Worm (Caenorhabditis elegans): ENCODE results near the gene dhgd-1.
A peak's percentile ranks its signal among the peaks of the same experiment; 100 is the strongest.

The dhgd-1 gene

ce11 chrII:11547254-11547687 lies 4.6 kb downstream of the dhgd-1 start, which contains the start of gene F54D5.7 (continued):
- TF ChIP-seq unc-130 (GFP tag; optimal IDR thresholded peaks at IDR 0.05) (no peak), pha-4 (GFP tag; IDR thresholded peaks at IDR 0.05) (peak; percentile 66; the same call in 1 of the 2 replicates), pha-4 (tag; optimal IDR thresholded peaks at IDR 0.05) (no peak), snpc-4 (tag; optimal IDR thresholded peaks at IDR 0.05) (no peak), gei-8 (GFP tag; optimal IDR thresholded peaks at IDR 0.05) (peak; percentile 12), lin-15B (tag; optimal IDR thresholded peaks at IDR 0.05) (no peak), mep-1 (tag; optimal IDR thresholded peaks at IDR 0.05) (peak; percentile 77), nhr-48 (tag; optimal IDR thresholded peaks at IDR 0.05) (peak; percentile 3), zip-11 (GFP tag; IDR thresholded peaks at IDR 0.05) (no peak), lin-13 (GFP tag; optimal IDR thresholded peaks at IDR 0.05) (peak; percentile 81), mxl-3 (GFP tag; optimal IDR thresholded peaks at IDR 0.05) (peak; percentile 84), php-3 (GFP tag; IDR thresholded peaks at IDR 0.05) (no peak; the same call in 1 of the 2 replicates), lim-7 (GFP tag; IDR thresholded peaks at IDR 0.05) (peak; percentile 77), hlh-30 (tag; optimal IDR thresholded peaks at IDR 0.05; ENCODE audit: insufficient read depth) (peak; percentile 80), ztf-7 (tag; optimal IDR thresholded peaks at IDR 0.05) (peak; percentile 47), lsy-2 (tag; optimal IDR thresholded peaks at IDR 0.05) (peak; percentile 3 to 76), dpl-1 (GFP tag; optimal IDR thresholded peaks at IDR 0.05) (peak; percentile 49), nhr-41 (GFP tag; IDR thresholded peaks at IDR 0.05) (0 out of 2 replicates have a peak, but pooled peaks have one; percentile 33), dmd-6 (GFP tag; IDR thresholded peaks at IDR 0.05) (peak; percentile 55), egl-43 (GFP tag; IDR thresholded peaks at IDR 0.05) (peak; percentile 79), nhr-28 (tag; optimal IDR thresholded peaks at IDR 0.05) (peak; percentile 47), Y48G9A.11 (GFP tag; IDR thresholded peaks at IDR 0.05) (peak; percentile 44; the same call in 1 of the 2 replicates), attf-4 (tag; optimal IDR thresholded peaks at IDR 0.05) (no peak), mxl-2 (GFP tag; conservative IDR thresholded peaks at IDR 0.05) (peak; percentile 65; the same call in 1 of the 2 replicates), lin-1 (GFP tag; IDR thresholded peaks at IDR 0.05) (peak; percentile 32; the same call in 1 of the 2 replicates), set-16 (GFP tag; IDR thresholded peaks at IDR 0.05) (no peak), nhr-10 (tag; optimal IDR thresholded peaks at IDR 0.05) (peak; percentile 15), hmg-1.1 (GFP tag; IDR thresholded peaks at IDR 0.05) (peak; percentile 49; the same call in 1 of the 2 replicates), nhr-25 (tag; optimal IDR thresholded peaks at IDR 0.05; ENCODE audit: borderline replicate concordance, insufficient read depth) (peak; percentile 43), mdt-29 (GFP tag; IDR thresholded peaks at IDR 0.05) (peak; percentile 65; the same call in 1 of the 2 replicates), ZK546.5 (tag; optimal IDR thresholded peaks at IDR 0.05) (no peak), ceh-44 (GFP tag; IDR thresholded peaks at IDR 0.05) (0 out of 2 replicates have a peak, but pooled peaks have one; percentile 19)

- TF ChIP-seq lin-29 (GFP tag; IDR thresholded peaks at IDR 0.05), result no peak
- TF ChIP-seq dmd-8 (GFP tag; IDR thresholded peaks at IDR 0.05), result no peak
- 0 out of 2 replicates have a peak, but pooled peaks have one; percentile 21 for TF ChIP-seq lim-7 (GFP tag; IDR thresholded peaks at IDR 0.05)
- TF ChIP-seq nhr-6 (tag; optimal IDR thresholded peaks at IDR 0.05), result no peak
- no peak for TF ChIP-seq T26A8.4 (GFP tag; IDR thresholded peaks at IDR 0.05)
- TF ChIP-seq ceh-62 (tag; optimal IDR thresholded peaks at IDR 0.05), result no peak
- TF ChIP-seq dpl-1 (GFP tag; optimal IDR thresholded peaks at IDR 0.05), result no peak
- TF ChIP-seq F37D6.2 (tag; optimal IDR thresholded peaks at IDR 0.05), result no peak
- TF ChIP-seq aha-1 (tag), result peak; percentile 93
- TF ChIP-seq nhr-48 (tag; optimal IDR thresholded peaks at IDR 0.05), result no peak
- peak; percentile 15; the same call in 1 of the 2 replicates for TF ChIP-seq dmd-6 (GFP tag; IDR thresholded peaks at IDR 0.05)
- no peak for TF ChIP-seq nhr-76 (tag; optimal IDR thresholded peaks at IDR 0.05)
- peak; percentile 41 for TF ChIP-seq set-16 (GFP tag; IDR thresholded peaks at IDR 0.05)
- TF ChIP-seq R02D3.7 (tag; optimal IDR thresholded peaks at IDR 0.05), result no peak
- no peak for TF ChIP-seq nhr-10 (tag; optimal IDR thresholded peaks at IDR 0.05)
- TF ChIP-seq daf-12 (tag; optimal IDR thresholded peaks at IDR 0.05), result no peak
Measured at ce11 chrII:11545952-11546325, 5.9 kb downstream of the dhgd-1 start.
